Fruit fly (Drosophila melanogaster) whole organism, embryonic: ENCODE data around the gene SelG.

Experiments used
- Ada2b ChIP-seq: fragments of 200-800 bp; sonication (Bioruptor generic); IDR thresholded peaks from 2 replicates; pipeline ENCODE4 v1.3.6; 2022; ENCODE audit warnings: missing biosample characterization, missing genetic modification characterization
- Bteb2 ChIP-seq: fragments of 200-800 bp; sonication (Bioruptor generic); optimal IDR thresholded peaks from 2 replicates; lab custom pipeline; 2016; ENCODE audit warnings: missing biosample characterization, missing genetic modification characterization
- CG10274 ChIP-seq: fragments of 200-800 bp; sonication (Bioruptor generic); optimal IDR thresholded peaks from 3 replicates; lab custom pipeline; 2017; ENCODE audit warnings: missing biosample characterization, mild to moderate bottlenecking, missing genetic modification characterization
- CG13296 ChIP-seq: fragments of 200-800 bp; sonication (Bioruptor generic); optimal IDR thresholded peaks from 3 replicates; lab custom pipeline; 2018; ENCODE audit warnings: missing biosample characterization, mild to moderate bottlenecking, missing genetic modification characterization
- CG15601 ChIP-seq: fragments of 200-800 bp; sonication (Bioruptor generic); optimal IDR thresholded peaks from 3 replicates; lab custom pipeline; 2019; ENCODE audit warnings: missing biosample characterization, mild to moderate bottlenecking, missing genetic modification characterization, moderate library complexity
- CG16813 ChIP-seq: fragments of 200-800 bp; sonication (Bioruptor generic); IDR thresholded peaks from 3 replicates; pipeline ENCODE4 v1.3.6; 2022; ENCODE audit warnings: missing biosample characterization, missing genetic modification characterization; ENCODE audit not compliant: partially characterized antibody
- CG2678 ChIP-seq: fragments of 200-800 bp; sonication (Bioruptor generic); optimal IDR thresholded peaks from 3 replicates; lab custom pipeline; 2019; ENCODE audit warnings: missing biosample characterization, mild to moderate bottlenecking, missing genetic modification characterization, moderate library complexity
- CG2889 ChIP-seq: fragments of 200-800 bp; sonication (Bioruptor generic); IDR thresholded peaks from 3 replicates; pipeline ENCODE4 v1.3.6; 2022; ENCODE audit warnings: missing biosample characterization, missing genetic modification characterization
- CG30431 ChIP-seq: fragments of 200-800 bp; sonication (Bioruptor generic); optimal IDR thresholded peaks from 2 replicates; lab custom pipeline; 2017; ENCODE audit warnings: missing biosample characterization, missing genetic modification characterization
- CG31224 ChIP-seq: fragments of 200-800 bp; sonication (Bioruptor generic); IDR thresholded peaks from 2 replicates; pipeline ENCODE4 v1.3.6; 2022; ENCODE audit warnings: missing biosample characterization, missing genetic modification characterization
- CG4328 ChIP-seq: fragments of 200-800 bp; sonication (Bioruptor generic); optimal IDR thresholded peaks from 3 replicates; lab custom pipeline; 2017; ENCODE audit warnings: missing biosample characterization, missing genetic modification reagents, missing genetic modification characterization
- CG4360 ChIP-seq: fragments of 200-800 bp; sonication (Bioruptor generic); IDR thresholded peaks from 2 replicates; pipeline ENCODE4 v1.3.6; 2022; ENCODE audit warnings: missing biosample characterization, missing genetic modification characterization
- CG6654 ChIP-seq: fragments of 200-800 bp; sonication (Bioruptor generic); optimal IDR thresholded peaks from 2 replicates; lab custom pipeline; 2017; ENCODE audit warnings: missing biosample characterization, mild to moderate bottlenecking, missing genetic modification characterization
- CG6683 ChIP-seq: fragments of 200-800 bp; sonication (Bioruptor generic); optimal IDR thresholded peaks from 2 replicates; lab custom pipeline; 2017; ENCODE audit warnings: missing biosample characterization, mild to moderate bottlenecking, missing genetic modification characterization, missing genetic modification reagents
- CG6813 ChIP-seq: fragments of 200-800 bp; sonication (Bioruptor generic); optimal IDR thresholded peaks from 2 replicates; lab custom pipeline; 2017; ENCODE audit warnings: missing biosample characterization, missing genetic modification characterization, mild to moderate bottlenecking, moderate library complexity, missing genetic modification reagents
- CG7928 ChIP-seq: fragments of 200-800 bp; sonication (Bioruptor generic); optimal IDR thresholded peaks from 2 replicates; lab custom pipeline; 2017; ENCODE audit warnings: missing biosample characterization, mild to moderate bottlenecking, missing genetic modification characterization
- CG8359 ChIP-seq: fragments of 200-800 bp; sonication (Bioruptor generic); optimal IDR thresholded peaks from 2 replicates; lab custom pipeline; 2017; ENCODE audit warnings: missing biosample characterization, mild to moderate bottlenecking, missing genetic modification characterization, borderline replicate concordance
- CG9727 ChIP-seq: fragments of 200-800 bp; sonication (Bioruptor generic); optimal IDR thresholded peaks from 3 replicates; lab custom pipeline; 2017; ENCODE audit warnings: missing biosample characterization, mild to moderate bottlenecking, missing genetic modification characterization
- CrebB ChIP-seq: fragments of 200-800 bp; sonication (Bioruptor generic); optimal IDR thresholded peaks from 3 replicates; lab custom pipeline; 2018; ENCODE audit warnings: missing biosample characterization, mild to moderate bottlenecking, missing genetic modification characterization
- Deaf1 ChIP-seq: fragments of 200-800 bp; optimal IDR thresholded peaks from 3 replicates; lab custom pipeline; 2019; ENCODE audit warnings: missing biosample characterization, mild to moderate bottlenecking, missing genetic modification characterization, moderate library complexity
- ERR ChIP-seq: fragments of 200-800 bp; sonication (Bioruptor generic); optimal IDR thresholded peaks from 2 replicates; lab custom pipeline; 2016; ENCODE audit warnings: missing biosample characterization, missing genetic modification characterization
- Ets97D ChIP-seq: fragments of 200-800 bp; sonication (Bioruptor generic); optimal IDR thresholded peaks from 3 replicates; lab custom pipeline; 2016; ENCODE audit warnings: missing biosample characterization, missing genetic modification characterization
- GATAe ChIP-seq: fragments of 200-800 bp; sonication (Bioruptor generic); conservative IDR thresholded peaks from 2 replicates; pipeline ENCODE4 v1.3.6; 2022; ENCODE audit warnings: missing biosample characterization, missing genetic modification characterization
- HLH54F ChIP-seq: fragments of 200-800 bp; sonication (Bioruptor generic); optimal IDR thresholded peaks from 3 replicates; lab custom pipeline; 2016; ENCODE audit warnings: missing biosample characterization, missing genetic modification characterization
- HLHmδ ChIP-seq: fragments of 200-800 bp; sonication (Bioruptor generic); optimal IDR thresholded peaks from 2 replicates; lab custom pipeline; 2018; ENCODE audit warnings: missing biosample characterization, mild to moderate bottlenecking, missing genetic modification characterization, moderate library complexity
- Hr3 ChIP-seq: fragments of 200-800 bp; sonication (Bioruptor generic); optimal IDR thresholded peaks from 3 replicates; lab custom pipeline; 2016; ENCODE audit warnings: missing biosample characterization, missing genetic modification characterization
- Lim3 ChIP-seq: fragments of 200-800 bp; sonication (Bioruptor generic); IDR thresholded peaks from 2 replicates; pipeline ENCODE4 v1.3.6; 2022; ENCODE audit warnings: missing biosample characterization, missing genetic modification characterization
- Mad ChIP-seq: fragments of 200-800 bp; sonication (Bioruptor generic); optimal IDR thresholded peaks from 2 replicates; lab custom pipeline; 2016; ENCODE audit warnings: missing biosample characterization, missing genetic modification characterization
- Med ChIP-seq: fragments of 200-800 bp; sonication (Bioruptor generic); peaks from one replicate; lab custom pipeline; 2016; ENCODE audit warnings: missing biosample characterization, missing genetic modification characterization, mild to moderate bottlenecking, inconsistent platforms, moderate library complexity
- Rfx ChIP-seq: fragments of 200-800 bp; sonication (Bioruptor generic); IDR thresholded peaks from 2 replicates; pipeline ENCODE4 v1.3.6; 2022; ENCODE audit warnings: missing biosample characterization, missing genetic modification characterization
- Sox100B ChIP-seq: fragments of 200-800 bp; sonication (Bioruptor generic); optimal IDR thresholded peaks from 3 replicates; lab custom pipeline; 2018; ENCODE audit warnings: missing biosample characterization, mild to moderate bottlenecking, missing genetic modification characterization
- Sox102F ChIP-seq: fragments of 200-800 bp; sonication (Bioruptor generic); optimal IDR thresholded peaks from 2 replicates; lab custom pipeline; 2018; ENCODE audit warnings: missing biosample characterization, mild to moderate bottlenecking, missing genetic modification characterization, moderate library complexity
- bbx ChIP-seq: fragments of 200-800 bp; sonication (Bioruptor generic); IDR thresholded peaks from 2 replicates; pipeline ENCODE4 v1.3.6; 2022; ENCODE audit warnings: missing biosample characterization, missing genetic modification characterization; ENCODE audit not compliant: partially characterized antibody
- caup ChIP-seq: fragments of 200-800 bp; sonication (Bioruptor generic); optimal IDR thresholded peaks from 3 replicates; lab custom pipeline; 2017; ENCODE audit warnings: missing biosample characterization, mild to moderate bottlenecking, missing genetic modification characterization, moderate library complexity; ENCODE audit not compliant: severe bottlenecking
- chn ChIP-seq: fragments of 200-800 bp; sonication (Bioruptor generic); optimal IDR thresholded peaks from 2 replicates; lab custom pipeline; 2016; ENCODE audit warnings: missing biosample characterization, missing genetic modification characterization
- corto ChIP-seq: fragments of 200-800 bp; sonication (Bioruptor generic); optimal IDR thresholded peaks from 2 replicates; lab custom pipeline; 2016; ENCODE audit warnings: missing biosample characterization, mild to moderate bottlenecking, missing genetic modification characterization, moderate library complexity
- dmrt11E ChIP-seq: fragments of 200-800 bp; sonication (Bioruptor generic); optimal IDR thresholded peaks from 3 replicates; lab custom pipeline; 2018; ENCODE audit warnings: missing biosample characterization, mild to moderate bottlenecking, missing genetic modification characterization, moderate library complexity
- fd102C ChIP-seq: fragments of 200-800 bp; sonication (Bioruptor generic); optimal IDR thresholded peaks from 2 replicates; lab custom pipeline; 2018; ENCODE audit warnings: missing biosample characterization, mild to moderate bottlenecking, missing genetic modification characterization, moderate library complexity
- fd64A ChIP-seq: fragments of 200-800 bp; sonication (Bioruptor generic); optimal IDR thresholded peaks from 3 replicates; lab custom pipeline; 2018; ENCODE audit warnings: missing biosample characterization, mild to moderate bottlenecking, missing genetic modification characterization
- gcm2 ChIP-seq: fragments of 200-800 bp; sonication (Bioruptor generic); optimal IDR thresholded peaks from 2 replicates; lab custom pipeline; 2016; ENCODE audit warnings: missing biosample characterization, missing genetic modification characterization
- hbn ChIP-seq: fragments of 200-800 bp; sonication (Bioruptor generic); IDR thresholded peaks from 2 replicates; pipeline ENCODE4 v1.3.6; 2022; ENCODE audit warnings: missing biosample characterization, missing genetic modification characterization; ENCODE audit not compliant: partially characterized antibody
- hkb ChIP-seq, 2 experiments: fragments of 200-800 bp in 1 of 2; fragments of >200 bp in 1 of 2; sonication (Bioruptor generic) in 1 of 2; IDR thresholded peaks in 1 of 2; optimal IDR thresholded peaks in 1 of 2; 2 replicates each; pipeline versions ENCODE4 v1.3.6 to Lab custom; 2017 to 2022; ENCODE audit warnings: missing biosample characterization in 1 of 2, missing genetic modification characterization in 1 of 2
- jing ChIP-seq: fragments of 200-800 bp; sonication (Bioruptor generic); optimal IDR thresholded peaks from 2 replicates; lab custom pipeline; 2018; ENCODE audit warnings: missing biosample characterization, mild to moderate bottlenecking, missing genetic modification characterization
- klu ChIP-seq: fragments of 200-800 bp; sonication (Bioruptor generic); IDR thresholded peaks from 2 replicates; pipeline ENCODE4 v1.3.6; 2022; ENCODE audit warnings: missing biosample characterization, missing genetic modification characterization
- kni ChIP-seq: fragments of 200-800 bp; sonication (Bioruptor generic); optimal IDR thresholded peaks from 3 replicates; lab custom pipeline; 2017; ENCODE audit warnings: mild to moderate bottlenecking, missing biosample characterization, missing genetic modification reagents, missing genetic modification characterization
- maf-S ChIP-seq: fragments of 200-800 bp; sonication (Bioruptor generic); optimal IDR thresholded peaks from 2 replicates; lab custom pipeline; 2016; ENCODE audit warnings: missing biosample characterization, missing genetic modification characterization
- scrt ChIP-seq: fragments of 200-800 bp; sonication (Bioruptor generic); optimal IDR thresholded peaks from 2 replicates; lab custom pipeline; 2018; ENCODE audit warnings: missing biosample characterization, mild to moderate bottlenecking, missing genetic modification characterization, moderate library complexity
- sqz ChIP-seq: fragments of 200-800 bp; sonication (Bioruptor generic); optimal IDR thresholded peaks from 3 replicates; lab custom pipeline; 2018; ENCODE audit warnings: missing biosample characterization, mild to moderate bottlenecking, missing genetic modification characterization
- ssp ChIP-seq: fragments of 200-800 bp; sonication (Bioruptor generic); IDR thresholded peaks from 2 replicates; pipeline ENCODE4 v1.3.6; 2022; ENCODE audit warnings: missing biosample characterization, missing genetic modification characterization
- zen ChIP-seq: fragments of 200-800 bp; sonication (Bioruptor generic); optimal IDR thresholded peaks from 3 replicates; lab custom pipeline; 2018; ENCODE audit warnings: missing biosample characterization, mild to moderate bottlenecking, missing genetic modification characterization, moderate library complexity

SelG gene

dm6 chrX:11905144-11905543 is 18.1 kb downstream of the SelG start, which contains the start of gene Upf1 (continued):
- TF ChIP-seq CG8359 (GFP tag; lab: Kevin White, UChicago) = no peak
- no peak for TF ChIP-seq fd102C (GFP tag; lab: Kevin White, UChicago)
- no peak for TF ChIP-seq zen (tag; lab: Kevin White, UChicago)
- no peak for TF ChIP-seq caup (GFP tag; lab: Kevin White, UChicago)
- peak; percentile 92 for TF ChIP-seq CG16813
- no peak for TF ChIP-seq CrebB (tag; lab: Kevin White, UChicago)
- no peak for TF ChIP-seq kni (GFP tag; lab: Kevin White, UChicago)
- no peak for TF ChIP-seq CG4328 (GFP tag; lab: Kevin White, UChicago)
- peak; percentile 83 for TF ChIP-seq Med (GFP tag; lab: Kevin White, UChicago)
- TF ChIP-seq chn = no peak
- TF ChIP-seq jing = no peak
- TF ChIP-seq CG15601 (tag; lab: Kevin White, UChicago) = no peak
- TF ChIP-seq CG2678 = no peak
- TF ChIP-seq CG9727 (GFP tag; lab: Kevin White, UChicago) = no peak
- TF ChIP-seq GATAe (GFP tag; lab: Robert Waterston, UW) = no peak
- TF ChIP-seq fd64A (GFP tag; lab: Kevin White, UChicago) = no peak
- TF ChIP-seq CG13296 = no peak
- TF ChIP-seq CG6813 (GFP tag; lab: Kevin White, UChicago) = no peak
- TF ChIP-seq Ada2b = no peak
- no peak for TF ChIP-seq Mad (GFP tag; lab: Kevin White, UChicago)
- TF ChIP-seq Sox102F = no peak
- peak; percentile 93 for TF ChIP-seq bbx (GFP tag; lab: Robert Waterston, UW)
- no peak for TF ChIP-seq hkb (optimal IDR thresholded peaks at IDR 0.05; lab: Kevin White, UChicago)
- no peak for TF ChIP-seq hkb (GFP tag; IDR thresholded peaks at IDR 0.05; lab: Robert Waterston, UW)
- no peak for TF ChIP-seq CG7928 (GFP tag; lab: Kevin White, UChicago)
- TF ChIP-seq CG6683 (GFP tag; lab: Kevin White, UChicago) = no peak
- TF ChIP-seq Deaf1 = no peak
- no peak for TF ChIP-seq CG31224 (GFP tag; lab: Robert Waterston, UW)
- TF ChIP-seq Lim3 = no peak
- TF ChIP-seq Ets97D = peak; percentile 36
- TF ChIP-seq gcm2 (GFP tag; lab: Kevin White, UChicago) = no peak
- no peak for TF ChIP-seq HLHmδ (GFP tag; lab: Kevin White, UChicago)
- TF ChIP-seq scrt (GFP tag; lab: Kevin White, UChicago) = no peak
- no peak for TF ChIP-seq corto (GFP tag; lab: Kevin White, UChicago)
- TF ChIP-seq ERR (GFP tag; lab: Kevin White, UChicago) = no peak
- TF ChIP-seq Hr3 (GFP tag; lab: Kevin White, UChicago) = peak; percentile 3
- TF ChIP-seq CG10274 (GFP tag; lab: Kevin White, UChicago) = no peak
- TF ChIP-seq sqz (GFP tag; lab: Kevin White, UChicago) = no peak
- TF ChIP-seq CG6654 = no peak
- TF ChIP-seq dmrt11E (tag; lab: Kevin White, UChicago) = no peak
- no peak for TF ChIP-seq CG30431 (GFP tag; lab: Kevin White, UChicago)
- TF ChIP-seq HLH54F (GFP tag; lab: Kevin White, UChicago) = no peak
- no peak for TF ChIP-seq Bteb2 (GFP tag; lab: Kevin White, UChicago)
- TF ChIP-seq CG2889 (GFP tag; lab: Robert Waterston, UW) = no peak
- no peak for TF ChIP-seq CG4360 (GFP tag; lab: Robert Waterston, UW)
- 0 out of 2 replicates have a peak, but pooled peaks have one; percentile 8 for TF ChIP-seq ssp
- TF ChIP-seq hbn (GFP tag; lab: Robert Waterston, UW) = peak; percentile 88
- no peak for TF ChIP-seq Sox100B (GFP tag; lab: Kevin White, UChicago)
- peak; percentile 54; the same call in 1 of the 2 replicates for TF ChIP-seq Rfx
- no peak for TF ChIP-seq klu
- TF ChIP-seq maf-S (GFP tag; lab: Kevin White, UChicago) = no peak
